Worm (Caenorhabditis elegans) whole organism, mixed stage, embryonic: ENCODE measurements around the gene fipr-14.

Experiments used
- blmp-1 ChIP-seq: fragments of 150-350 bp; optimal IDR thresholded peaks from 2 replicates; lab custom pipeline; 2014; ENCODE audit warnings: missing biosample characterization, missing genetic modification characterization
- ceh-83 ChIP-seq: fragments of 200-800 bp; sonication (Bioruptor generic); optimal IDR thresholded peaks from 2 replicates; lab custom pipeline; 2018; ENCODE audit warnings: mild to moderate bottlenecking, missing genetic modification characterization, missing compliant biosample characterization
- cnd-1 ChIP-seq: fragments of 200-800 bp; sonication (Bioruptor generic); optimal IDR thresholded peaks from 2 replicates; lab custom pipeline; 2018; ENCODE audit warnings: mild to moderate bottlenecking, missing genetic modification characterization, missing compliant biosample characterization
- drap-1 ChIP-seq: fragments of 200-800 bp; sonication (Bioruptor generic); optimal IDR thresholded peaks from 3 replicates; lab custom pipeline; 2018; ENCODE audit warnings: mild to moderate bottlenecking, missing genetic modification characterization, missing compliant biosample characterization
- elt-1 ChIP-seq: sonication (generic microtip); optimal IDR thresholded peaks from 2 replicates; lab custom pipeline; 2017; ENCODE audit warnings: missing genetic modification characterization, mild to moderate bottlenecking, missing compliant biosample characterization, antibody characterized with exemption, moderate library complexity, borderline replicate concordance; ENCODE audit not compliant: insufficient read depth
- elt-3 ChIP-seq: fragments of 150-350 bp; optimal IDR thresholded peaks from 2 replicates; lab custom pipeline; 2014; ENCODE audit warnings: missing biosample characterization, missing genetic modification characterization
- lin-13 ChIP-seq: fragments of 150-350 bp; optimal IDR thresholded peaks from 2 replicates; lab custom pipeline; 2014; ENCODE audit warnings: missing biosample characterization, missing genetic modification characterization
- mep-1 ChIP-seq: fragments of 150-350 bp; optimal IDR thresholded peaks from 2 replicates; lab custom pipeline; 2017; ENCODE audit warnings: missing biosample characterization, missing genetic modification reagents, missing genetic modification characterization, inconsistent platforms
- nhr-12 ChIP-seq: fragments of 150-350 bp; optimal IDR thresholded peaks from 2 replicates; lab custom pipeline; 2014; ENCODE audit warnings: missing biosample characterization, missing genetic modification characterization
- nhr-237 ChIP-seq: fragments of 150-350 bp; optimal IDR thresholded peaks from 2 replicates; lab custom pipeline; 2014; ENCODE audit warnings: missing biosample characterization, missing genetic modification characterization
- nhr-76 ChIP-seq: sonication (generic microtip); optimal IDR thresholded peaks from 2 replicates; lab custom pipeline; 2017; ENCODE audit warnings: missing biosample characterization, missing genetic modification characterization
- snpc-4 ChIP-seq: fragments of 150-350 bp; optimal IDR thresholded peaks from 2 replicates; lab custom pipeline; 2014; ENCODE audit warnings: missing biosample characterization, missing genetic modification characterization
- sptf-1 ChIP-seq: sonication (generic microtip); optimal IDR thresholded peaks from 2 replicates; lab custom pipeline; 2017; ENCODE audit warnings: mild to moderate bottlenecking, missing genetic modification characterization, moderate library complexity, missing compliant biosample characterization
- zip-8 ChIP-seq: fragments of 150-350 bp; optimal IDR thresholded peaks from 2 replicates; lab custom pipeline; 2014; ENCODE audit warnings: missing biosample characterization, missing genetic modification characterization

DNA sequence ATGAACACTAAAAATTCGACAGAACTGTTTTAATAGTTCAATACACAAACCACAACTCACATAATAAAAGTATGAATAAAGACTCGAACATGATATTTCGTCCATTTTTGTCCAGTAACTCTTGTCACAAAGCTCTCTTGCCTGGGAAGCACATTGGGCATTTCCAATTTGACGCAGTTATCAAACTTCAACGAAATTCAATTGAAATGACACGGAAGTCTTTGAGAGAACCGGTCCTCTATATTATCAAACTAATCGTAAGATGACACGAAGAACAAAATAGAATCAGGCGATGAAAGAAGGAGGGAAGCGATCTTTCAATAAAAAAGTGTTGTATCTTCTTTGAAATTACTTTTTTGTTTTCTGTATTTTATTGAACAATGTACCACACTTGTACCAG lies 21.9 kb upstream of the fipr-14 start, which contains the start of gene T11G6.3:
- no peak for TF ChIP-seq blmp-1 (tag; lab: Kevin White, UChicago)
- TF ChIP-seq cnd-1 (tag; lab: Kevin White, UChicago), result no peak
- TF ChIP-seq elt-1, result no peak
- no peak for TF ChIP-seq snpc-4 (tag; lab: Kevin White, UChicago)
- TF ChIP-seq mep-1 (tag; lab: Kevin White, UChicago), result no peak
- TF ChIP-seq nhr-76, result no peak
- TF ChIP-seq ceh-83, result no peak
- no peak for TF ChIP-seq elt-3 (tag; lab: Kevin White, UChicago)
- no peak for TF ChIP-seq drap-1 (GFP tag; lab: Kevin White, UChicago)
- TF ChIP-seq nhr-12 (tag; lab: Kevin White, UChicago), result no peak
- TF ChIP-seq zip-8 (tag; lab: Kevin White, UChicago), result no peak
- no peak for TF ChIP-seq nhr-237 (tag; lab: Kevin White, UChicago)
- no peak for TF ChIP-seq sptf-1 (tag; lab: Kevin White, UChicago)
- no peak for TF ChIP-seq lin-13
